Fruit fly (Drosophila melanogaster): ENCODE results near the gene ppk5.

Gene ppk5

DNA sequence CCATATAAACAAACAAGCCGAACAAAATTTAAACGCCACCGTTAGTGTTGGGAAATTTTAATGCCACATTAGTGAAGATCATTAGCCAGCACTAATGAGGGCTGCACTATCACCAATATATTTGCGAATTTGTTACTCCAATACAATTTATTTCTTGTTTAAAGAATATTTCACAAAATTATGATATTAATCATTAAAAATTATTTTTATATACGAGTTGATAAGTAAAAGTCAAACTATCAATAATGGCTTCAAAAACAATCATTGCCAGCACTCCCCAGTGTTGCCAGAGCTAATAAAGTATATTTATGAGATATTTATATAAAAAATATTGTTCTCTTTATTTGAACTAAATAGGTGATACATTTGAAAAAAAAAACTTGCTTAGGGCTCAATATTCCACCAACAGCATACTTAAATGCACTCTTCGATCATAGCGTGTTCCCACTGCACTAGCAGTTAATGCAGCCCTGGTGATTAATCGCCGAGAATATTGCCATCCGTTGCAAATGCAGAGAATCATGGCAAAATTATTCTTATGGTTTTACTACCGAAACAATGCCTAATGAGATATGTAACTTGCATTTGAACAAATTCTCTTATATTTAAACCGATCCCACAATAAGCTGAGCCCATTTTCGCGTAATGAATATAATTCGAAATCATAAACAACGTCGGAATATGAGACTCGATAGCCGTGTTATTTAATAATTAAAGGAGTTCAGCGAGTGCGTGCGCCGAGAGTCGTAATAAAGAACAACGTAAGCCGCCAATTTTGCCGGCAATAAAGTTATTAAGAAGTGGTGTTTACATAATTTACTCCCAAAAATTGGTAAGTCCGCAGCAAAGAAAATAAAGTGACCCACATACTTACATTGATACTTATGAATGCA lies 18.4 kb upstream of the ppk5 start, which contains the start of the genes SAK and Cdk12 (continued):
- no peak for TF ChIP-seq hb (GFP tag; IDR thresholded peaks at IDR 0.05; ENCODE audit: partially characterized antibody)
- peak; percentile 86 for TF ChIP-seq az2 (GFP tag; optimal IDR thresholded peaks at IDR 0.05)
- TF ChIP-seq TFAM (GFP tag; optimal IDR thresholded peaks at IDR 0.05): no peak
- peak; percentile 59 to 85 for TF ChIP-seq dpn (GFP tag; optimal IDR thresholded peaks at IDR 0.05)
- peak; percentile 45; the same call in 1 of the 2 replicates for TF ChIP-seq dati (GFP tag; IDR thresholded peaks at IDR 0.05)
- TF ChIP-seq trem (tag; optimal IDR thresholded peaks at IDR 0.05): peak; percentile 78
- TF ChIP-seq Hr78 (GFP tag; optimal IDR thresholded peaks at IDR 0.05): peak in 1 of 2 experiments; percentile 83
- peak; percentile 77 for TF ChIP-seq tup (GFP tag; optimal IDR thresholded peaks at IDR 0.05)
- TF ChIP-seq CG13296 (GFP tag; optimal IDR thresholded peaks at IDR 0.05): peak; percentile 86
- peak; percentile 78; the same call in 1 of the 2 replicates for TF ChIP-seq Ada2b (GFP tag; IDR thresholded peaks at IDR 0.05)
- peak; percentile 88 for TF ChIP-seq caup (GFP tag; optimal IDR thresholded peaks at IDR 0.05; ENCODE audit: severe bottlenecking)
- TF ChIP-seq z (GFP tag; IDR thresholded peaks at IDR 0.05): no peak
- TF ChIP-seq ssp (GFP tag; IDR thresholded peaks at IDR 0.05): peak; percentile 97
- peak; percentile 82 for TF ChIP-seq slou (GFP tag; optimal IDR thresholded peaks at IDR 0.05)
- peak; percentile 75 for TF ChIP-seq al (GFP tag; IDR thresholded peaks at IDR 0.05)
- TF ChIP-seq croc (GFP tag; conservative IDR thresholded peaks at IDR 0.05): peak; percentile 50; the same call in 2 of the 3 replicates
- TF ChIP-seq mam (GFP tag; optimal IDR thresholded peaks at IDR 0.05): peak; percentile 77
- TF ChIP-seq chinmo (GFP tag; IDR thresholded peaks at IDR 0.05; ENCODE audit: partially characterized antibody): peak; percentile 71; the same call in 1 of the 4 replicates
- no peak for TF ChIP-seq repo (GFP tag; optimal IDR thresholded peaks at IDR 0.05)
- TF ChIP-seq Rfx (GFP tag; IDR thresholded peaks at IDR 0.05): peak; percentile 84
- TF ChIP-seq CG42726 (GFP tag; IDR thresholded peaks at IDR 0.05; ENCODE audit: partially characterized antibody): no peak
- TF ChIP-seq C15 (GFP tag; IDR thresholded peaks at IDR 0.05): 0 out of 3 replicates have a peak, but pooled peaks have one; percentile 56
- peak; percentile 75 for TF ChIP-seq esg (GFP tag; conservative IDR thresholded peaks at IDR 0.05)
- TF ChIP-seq CG17385 (GFP tag; optimal IDR thresholded peaks at IDR 0.05): peak; percentile 80
- TF ChIP-seq CG12744 (GFP tag; optimal IDR thresholded peaks at IDR 0.05): no peak
- peak; percentile 84 for TF ChIP-seq Oli (tag; optimal IDR thresholded peaks at IDR 0.05)
- no peak for TF ChIP-seq lov (optimal IDR thresholded peaks at IDR 0.05)
- TF ChIP-seq lov (GFP tag; IDR thresholded peaks at IDR 0.05): no peak
- peak; percentile 22; the same call in 1 of the 2 replicates for TF ChIP-seq inv (GFP tag; IDR thresholded peaks at IDR 0.05; ENCODE audit: partially characterized antibody)
- TF ChIP-seq ase (GFP tag; IDR thresholded peaks at IDR 0.05): peak; percentile 78
- no peak for TF ChIP-seq crol (GFP tag; IDR thresholded peaks at IDR 0.05)
- TF ChIP-seq CG18011 (GFP tag; optimal IDR thresholded peaks at IDR 0.05): peak; percentile 61
- TF ChIP-seq cas (GFP tag; IDR thresholded peaks at IDR 0.05): no peak; the same call in 1 of the 2 replicates
- peak; percentile 90 for TF ChIP-seq CG9932 (GFP tag; IDR thresholded peaks at IDR 0.05)
- no peak for TF ChIP-seq br (optimal IDR thresholded peaks at IDR 0.05)
- TF ChIP-seq H15 (GFP tag; IDR thresholded peaks at IDR 0.05): peak; percentile 66; the same call in 2 of the 3 replicates
- TF ChIP-seq dmrt11E (tag; optimal IDR thresholded peaks at IDR 0.05): peak; percentile 83
- TF ChIP-seq prd (optimal IDR thresholded peaks at IDR 0.05): no peak
- peak; percentile 90 for TF ChIP-seq prd (GFP tag; IDR thresholded peaks at IDR 0.05)
- peak; percentile 48; the same call in 1 of the 2 replicates for TF ChIP-seq sens-2 (GFP tag; IDR thresholded peaks at IDR 0.05)
- TF ChIP-seq Xrp1 (GFP tag; IDR thresholded peaks at IDR 0.05): peak; percentile 77
- TF ChIP-seq CG18599 (GFP tag; optimal IDR thresholded peaks at IDR 0.05): peak; percentile 89
- TF ChIP-seq CG7963 (GFP tag; IDR thresholded peaks at IDR 0.05; ENCODE audit: partially characterized antibody): 0 out of 3 replicates have a peak, but pooled peaks have one; percentile 32
- peak; percentile 61; the same call in 1 of the 2 replicates for TF ChIP-seq ro (GFP tag; IDR thresholded peaks at IDR 0.05)
- no peak for TF ChIP-seq fru (optimal IDR thresholded peaks at IDR 0.05)
- TF ChIP-seq bab2 (GFP tag; optimal IDR thresholded peaks at IDR 0.05): peak; percentile 58
- TF ChIP-seq ac (GFP tag; optimal IDR thresholded peaks at IDR 0.05): peak; percentile 5
- TF ChIP-seq CG18262 (tag; optimal IDR thresholded peaks at IDR 0.05): peak; percentile 89
- TF ChIP-seq CG12236 (GFP tag; optimal IDR thresholded peaks at IDR 0.05): no peak

All from whole organism, embryonic.